Worm (Caenorhabditis elegans) whole organism, L1 larva: ENCODE measurements around the gene W09G10.9.

ENCODE experiments used
- aly-2 ChIP-seq: fragments of 150-350 bp; optimal IDR thresholded peaks from 2 replicates; lab custom pipeline; 2014; ENCODE audit warnings: missing biosample characterization, missing genetic modification characterization
- ces-1 ChIP-seq: fragments of 150-350 bp; optimal IDR thresholded peaks from 2 replicates; lab custom pipeline; 2014; ENCODE audit warnings: missing biosample characterization, missing genetic modification reagents, missing genetic modification characterization
- efl-1 ChIP-seq, 4 experiments: fragments of 150-350 bp; optimal IDR thresholded peaks in 3 of 4; peaks in 1 of 4; 1 replicate in 1 of 4; 2 replicates in 3 of 4; lab custom pipeline; 2014; ENCODE audit warnings: missing biosample characterization in 2 of 4, missing genetic modification characterization in 2 of 4, missing genetic modification reagents in 2 of 4
- fos-1 ChIP-seq: fragments of 150-350 bp; optimal IDR thresholded peaks from 2 replicates; lab custom pipeline; 2014; ENCODE audit warnings: missing biosample characterization, missing genetic modification characterization
- isw-1 ChIP-seq: fragments of 200-800 bp; sonication (Bioruptor generic); IDR thresholded peaks from 2 replicates; pipeline ENCODE4 v1.3.6; 2022; ENCODE audit warnings: missing genetic modification characterization, missing compliant biosample characterization
- nhr-28 ChIP-seq: fragments of 150-350 bp; optimal IDR thresholded peaks from 2 replicates; lab custom pipeline; 2014; ENCODE audit warnings: missing biosample characterization, missing genetic modification characterization
- pag-3 ChIP-seq: sonication (generic microtip); optimal IDR thresholded peaks from 2 replicates; lab custom pipeline; 2017; ENCODE audit warnings: missing genetic modification characterization, mild to moderate bottlenecking, missing compliant biosample characterization, antibody characterized with exemption, borderline replicate concordance; ENCODE audit not compliant: insufficient read depth
- unc-62 ChIP-seq: fragments of 150-350 bp; optimal IDR thresholded peaks from 2 replicates; lab custom pipeline; 2014; ENCODE audit warnings: missing biosample characterization, missing genetic modification reagents, missing genetic modification characterization
- unc-86 ChIP-seq: sonication (generic microtip); optimal IDR thresholded peaks from 2 replicates; lab custom pipeline; 2016; ENCODE audit warnings: missing genetic modification characterization, missing compliant biosample characterization

DNA sequence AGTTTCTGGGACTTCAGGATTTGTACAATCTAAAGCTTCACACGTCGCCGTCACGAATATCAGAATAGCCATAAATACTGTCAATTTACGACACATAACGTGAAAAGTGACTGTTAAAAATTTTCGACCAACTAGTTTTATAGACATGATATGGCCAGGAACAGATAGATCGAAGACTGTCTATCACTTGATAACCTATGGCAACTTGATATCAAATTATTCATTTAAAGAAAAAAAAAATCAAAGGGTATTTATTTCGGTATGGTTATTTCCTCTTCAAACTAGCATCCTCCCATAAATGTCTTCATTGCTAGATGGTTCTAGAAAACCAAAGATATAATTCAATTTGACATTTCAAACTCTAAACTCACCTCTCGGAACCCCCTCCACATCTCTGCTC, 40.8 kb downstream of the W09G10.9 start, which contains the start of gene W10G11.3:
- TF ChIP-seq ces-1: no peak
- no peak for TF ChIP-seq unc-86 (tag; lab: Kevin White, UChicago)
- TF ChIP-seq isw-1: no peak
- no peak for TF ChIP-seq fos-1 (tag; lab: Kevin White, UChicago)
- no peak for TF ChIP-seq pag-3 (tag; lab: Kevin White, UChicago)
- no peak for TF ChIP-seq unc-62
- TF ChIP-seq aly-2 (tag; lab: Kevin White, UChicago): no peak
- no peak for TF ChIP-seq nhr-28 (tag; lab: Kevin White, UChicago)
- no peak for TF ChIP-seq efl-1 (optimal IDR thresholded peaks at IDR 0.05; lab: Kevin White, UChicago)
- no peak for TF ChIP-seq efl-1 (GFP tag; optimal IDR thresholded peaks at IDR 0.05 in 1 of 2; lab: Kevin White, UChicago)
